Worm (Caenorhabditis elegans) whole organism, late embryonic: Measurements from ENCODE around the gene F22E5.2.
"Not testable (repeated sequence)": the region's sequence is repeated elsewhere in the genome, so short reads cannot be mapped to it uniquely, and the experiment has no call there.

Experiments
- C08G9.2 ChIP-seq: sonication (generic microtip); optimal IDR thresholded peaks from 2 replicates; lab custom pipeline; 2016; ENCODE audit warnings: mild to moderate bottlenecking, missing genetic modification characterization, moderate library complexity, missing compliant biosample characterization
- C38D4.7 ChIP-seq: fragments of 200-800 bp; sonication (Bioruptor generic); optimal IDR thresholded peaks from 2 replicates; lab custom pipeline; 2018; ENCODE audit warnings: mild to moderate bottlenecking, missing genetic modification characterization, moderate library complexity, missing compliant biosample characterization
- K09A11.1 ChIP-seq: sonication (generic microtip); optimal IDR thresholded peaks from 2 replicates; lab custom pipeline; 2017; ENCODE audit warnings: antibody characterized with exemption, mild to moderate bottlenecking, missing genetic modification characterization, missing compliant biosample characterization; ENCODE audit not compliant: insufficient read depth
- T23F11.4 ChIP-seq: fragments of 200-800 bp; sonication (Bioruptor generic); optimal IDR thresholded peaks from 2 replicates; lab custom pipeline; 2018; ENCODE audit warnings: mild to moderate bottlenecking, missing genetic modification characterization, missing compliant biosample characterization
- Y22D7AL.16 ChIP-seq: sonication (generic microtip); optimal IDR thresholded peaks from 2 replicates; lab custom pipeline; 2016; ENCODE audit warnings: missing genetic modification characterization, missing compliant biosample characterization
- ahr-1 ChIP-seq: sonication (generic microtip); optimal IDR thresholded peaks from 2 replicates; lab custom pipeline; 2016; ENCODE audit warnings: missing genetic modification characterization, missing compliant biosample characterization
- ama-1 ChIP-seq: fragments of 150-350 bp; optimal IDR thresholded peaks from 2 replicates; lab custom pipeline; 2014
- ceh-14 ChIP-seq: sonication (generic microtip); optimal IDR thresholded peaks from 2 replicates; lab custom pipeline; 2016; ENCODE audit warnings: missing genotype, missing genetic modification characterization, missing compliant biosample characterization
- ceh-19 ChIP-seq: fragments of 200-800 bp; sonication (Bioruptor generic); optimal IDR thresholded peaks from 2 replicates; lab custom pipeline; 2018; ENCODE audit warnings: mild to moderate bottlenecking, missing genetic modification characterization, missing compliant biosample characterization
- ceh-2 ChIP-seq: sonication (generic microtip); optimal IDR thresholded peaks from 2 replicates; lab custom pipeline; 2016; ENCODE audit warnings: missing genotype, missing genetic modification characterization, missing compliant biosample characterization
- ceh-22 ChIP-seq: sonication (generic microtip); optimal IDR thresholded peaks from 2 replicates; lab custom pipeline; 2017; ENCODE audit warnings: missing biosample characterization, missing genetic modification characterization
- ceh-24 ChIP-seq: sonication (generic microtip); optimal IDR thresholded peaks from 2 replicates; lab custom pipeline; 2016; ENCODE audit warnings: mild to moderate bottlenecking, missing genetic modification characterization, missing compliant biosample characterization
- ceh-31 ChIP-seq: sonication (generic microtip); optimal IDR thresholded peaks from 2 replicates; lab custom pipeline; 2016; ENCODE audit warnings: missing genetic modification characterization, missing compliant biosample characterization
- che-1 ChIP-seq: sonication (generic microtip); optimal IDR thresholded peaks from 2 replicates; lab custom pipeline; 2016; ENCODE audit warnings: mild to moderate bottlenecking, missing genetic modification characterization, missing compliant biosample characterization
- dmd-4 ChIP-seq: sonication (generic microtip); optimal IDR thresholded peaks from 2 replicates; lab custom pipeline; 2016; ENCODE audit warnings: borderline replicate concordance, missing genetic modification characterization, missing compliant biosample characterization
- dve-1 ChIP-seq: sonication (generic microtip); optimal IDR thresholded peaks from 2 replicates; lab custom pipeline; 2017; ENCODE audit warnings: antibody characterized with exemption, mild to moderate bottlenecking, missing genetic modification characterization, missing compliant biosample characterization
- elt-2 ChIP-seq: sonication (generic microtip); optimal IDR thresholded peaks from 2 replicates; lab custom pipeline; 2016; ENCODE audit warnings: missing genetic modification reagents, missing genetic modification characterization, missing compliant biosample characterization
- fax-1 ChIP-seq: sonication (generic microtip); optimal IDR thresholded peaks from 2 replicates; lab custom pipeline; 2016; ENCODE audit warnings: missing genotype, missing genetic modification characterization, missing compliant biosample characterization
- fkh-10 ChIP-seq: fragments of 150-350 bp; optimal IDR thresholded peaks from 2 replicates; lab custom pipeline; 2014; ENCODE audit warnings: missing biosample characterization, missing genetic modification reagents, missing genetic modification characterization
- gmeb-2 ChIP-seq: sonication (generic microtip); optimal IDR thresholded peaks from 2 replicates; lab custom pipeline; 2016; ENCODE audit warnings: missing genetic modification characterization, inconsistent platforms, missing compliant biosample characterization
- hlh-13 ChIP-seq: fragments of 200-800 bp; sonication (Bioruptor generic); optimal IDR thresholded peaks from 2 replicates; lab custom pipeline; 2018; ENCODE audit warnings: mild to moderate bottlenecking, missing genetic modification characterization, missing compliant biosample characterization
- hlh-15 ChIP-seq: sonication (generic microtip); optimal IDR thresholded peaks from 2 replicates; lab custom pipeline; 2016; ENCODE audit warnings: missing genetic modification characterization, missing compliant biosample characterization
- hlh-30 ChIP-seq: sonication (generic microtip); optimal IDR thresholded peaks from 2 replicates; lab custom pipeline; 2017; ENCODE audit warnings: antibody characterized with exemption, missing genetic modification characterization, missing compliant biosample characterization; ENCODE audit not compliant: insufficient read depth
- hlh-6 ChIP-seq: sonication (generic microtip); optimal IDR thresholded peaks from 2 replicates; lab custom pipeline; 2016; ENCODE audit warnings: missing genotype, missing genetic modification characterization, missing compliant biosample characterization
- lim-6 ChIP-seq: sonication (generic microtip); optimal IDR thresholded peaks from 2 replicates; lab custom pipeline; 2016; ENCODE audit warnings: missing genetic modification characterization, missing compliant biosample characterization
- mec-3 ChIP-seq: sonication (generic microtip); optimal IDR thresholded peaks from 2 replicates; lab custom pipeline; 2016; ENCODE audit warnings: borderline replicate concordance, missing genetic modification characterization, missing compliant biosample characterization
- nhr-11 ChIP-seq: fragments of 150-350 bp; optimal IDR thresholded peaks from 2 replicates; lab custom pipeline; 2014; ENCODE audit warnings: missing biosample characterization, missing genetic modification characterization
- nhr-232 ChIP-seq: sonication (generic microtip); optimal IDR thresholded peaks from 2 replicates; lab custom pipeline; 2016; ENCODE audit warnings: missing genetic modification characterization, missing compliant biosample characterization
- npax-4 ChIP-seq: sonication (generic microtip); optimal IDR thresholded peaks from 2 replicates; lab custom pipeline; 2016; ENCODE audit warnings: missing genetic modification characterization, missing compliant biosample characterization
- odd-2 ChIP-seq: sonication (generic microtip); optimal IDR thresholded peaks from 2 replicates; lab custom pipeline; 2017; ENCODE audit warnings: antibody characterized with exemption, mild to moderate bottlenecking, missing genetic modification characterization, missing compliant biosample characterization
- pat-9 ChIP-seq: fragments of 200-800 bp; sonication (Bioruptor generic); optimal IDR thresholded peaks from 2 replicates; lab custom pipeline; 2018; ENCODE audit warnings: mild to moderate bottlenecking, missing genetic modification characterization, moderate library complexity, missing compliant biosample characterization
- pax-1 ChIP-seq: fragments of 150-350 bp; optimal IDR thresholded peaks from 2 replicates; lab custom pipeline; 2014; ENCODE audit warnings: missing biosample characterization, missing genetic modification characterization
- pros-1 ChIP-seq: fragments of 150-350 bp; optimal IDR thresholded peaks from 2 replicates; lab custom pipeline; 2014; ENCODE audit warnings: missing biosample characterization, missing genetic modification reagents, missing genetic modification characterization
- ref-2 ChIP-seq: sonication (generic microtip); optimal IDR thresholded peaks from 2 replicates; lab custom pipeline; 2016; ENCODE audit warnings: missing genetic modification characterization, missing compliant biosample characterization
- rnt-1 ChIP-seq: sonication (generic microtip); optimal IDR thresholded peaks from 2 replicates; lab custom pipeline; 2016; ENCODE audit warnings: missing genetic modification characterization, missing compliant biosample characterization
- sdc-2 ChIP-seq: sonication (generic microtip); optimal IDR thresholded peaks from 2 replicates; lab custom pipeline; 2016; ENCODE audit warnings: missing genotype, missing genetic modification characterization, missing compliant biosample characterization
- sox-2 ChIP-seq: fragments of 200-800 bp; sonication (Bioruptor generic); IDR thresholded peaks from 2 replicates; pipeline ENCODE4 v1.3.6; 2022; ENCODE audit warnings: missing genetic modification reagents, missing genetic modification characterization, missing compliant biosample characterization
- tbx-7 ChIP-seq: sonication (generic microtip); optimal IDR thresholded peaks from 2 replicates; lab custom pipeline; 2016; ENCODE audit warnings: missing genotype, missing genetic modification characterization, missing compliant biosample characterization
- ttx-3 ChIP-seq: sonication (generic microtip); optimal IDR thresholded peaks from 2 replicates; lab custom pipeline; 2016; ENCODE audit warnings: missing genetic modification reagents, missing genetic modification characterization, missing compliant biosample characterization
- unc-55 ChIP-seq: sonication (generic microtip); optimal IDR thresholded peaks from 2 replicates; lab custom pipeline; 2017; ENCODE audit warnings: missing biosample characterization, missing genetic modification reagents, missing genetic modification characterization
- zip-5 ChIP-seq: sonication (generic microtip); optimal IDR thresholded peaks from 2 replicates; lab custom pipeline; 2016; ENCODE audit warnings: missing genetic modification characterization, missing compliant biosample characterization

The F22E5.2 gene

ce11 chrII:2665081-2665480 is at the start of gene F22E5.2:
Gene F22E5.2, plus strand, starts transcription at chrII:2665381.
- TF ChIP-seq ceh-2; gmeb-2 (tag; lab: Kevin White, UChicago); sdc-2: not testable (repeated sequence)

- not testable (repeated sequence) for TF ChIP-seq nhr-232; ttx-3 (tag; lab: Kevin White, UChicago); hlh-13 (GFP tag; lab: Kevin White, UChicago)
Observed at ce11 chrII:2616634-2617033, 48.5 kb upstream of the F22E5.2 start, which contains the start of gene msrp-5. Gene msrp-5, plus strand, starts transcription at chrII:2616934.

ce11 chrII:2619148-2619547 is 46.0 kb upstream of the F22E5.2 start, which contains the start of gene msrp-6:
Gene msrp-6, plus strand, starts transcription at chrII:2619448.
- TF ChIP-seq C08G9.2, hlh-30, elt-2 (tag; lab: Kevin White, UChicago): not testable (repeated sequence)

- TF ChIP-seq lim-6 (tag; lab: Kevin White, UChicago) (no peak), pros-1 (tag; lab: Kevin White, UChicago) (no peak), ceh-19 (no peak), fax-1 (tag; lab: Kevin White, UChicago) (no peak), unc-55 (no peak), odd-2 (tag; lab: Kevin White, UChicago) (no peak), ceh-31 (tag; lab: Kevin White, UChicago) (no peak), ceh-22 (tag; lab: Kevin White, UChicago) (no peak), dve-1 (tag; lab: Kevin White, UChicago) (no peak), npax-4 (tag; lab: Kevin White, UChicago) (no peak), Y22D7AL.16 (tag; lab: Kevin White, UChicago) (no peak), nhr-232 (no peak), ama-1 (lab: Kevin White, UChicago) (no peak), sdc-2 (no peak), ref-2 (tag; lab: Kevin White, UChicago) (no peak), fkh-10 (GFP tag; lab: Kevin White, UChicago) (no peak), tbx-7 (tag; lab: Kevin White, UChicago) (no peak), K09A11.1 (tag; lab: Kevin White, UChicago) (no peak), zip-5 (tag; lab: Kevin White, UChicago) (no peak), dmd-4 (tag; lab: Kevin White, UChicago) (no peak)
- TF ChIP-seq, all 69 proteins: peak for 0
Observed at ce11 chrII:2622480-2622879, 42.7 kb upstream of the F22E5.2 start, which contains the start of gene D2062.5. Gene D2062.5, plus strand, starts transcription at chrII:2622780.

ce11 chrII:2622936-2623452 is 42.2 kb upstream of the F22E5.2 start, which contains the start of gene D2062.4:
Gene D2062.4, plus strand, starts transcription at chrII:2623402.
- not testable (repeated sequence) for TF ChIP-seq nhr-11; pat-9 (tag; lab: Kevin White, UChicago); C38D4.7 (GFP tag; lab: Kevin White, UChicago)

ce11 chrII:2624792-2625191 is 40.4 kb upstream of the F22E5.2 start, which contains the start of gene lgc-28:
Gene lgc-28, plus strand, starts transcription at chrII:2625092.
- TF ChIP-seq elt-2 (tag; lab: Kevin White, UChicago) (no peak), hlh-15 (no peak), T23F11.4 (GFP tag; lab: Kevin White, UChicago) (no peak), fkh-10 (GFP tag; lab: Kevin White, UChicago) (no peak), ceh-24 (no peak), che-1 (tag; lab: Kevin White, UChicago) (no peak), ceh-2 (no peak), hlh-6 (tag; lab: Kevin White, UChicago) (no peak), ceh-14 (tag; lab: Kevin White, UChicago) (no peak), sox-2 (no peak), pax-1 (tag; lab: Kevin White, UChicago) (no peak), unc-55 (no peak), Y22D7AL.16 (tag; lab: Kevin White, UChicago) (no peak), gmeb-2 (tag; lab: Kevin White, UChicago) (no peak), rnt-1 (no peak), fax-1 (tag; lab: Kevin White, UChicago) (no peak), ahr-1 (tag; lab: Kevin White, UChicago) (no peak), zip-5 (tag; lab: Kevin White, UChicago) (no peak), mec-3 (tag; lab: Kevin White, UChicago) (no peak)
- TF ChIP-seq, all 69 proteins: peak for 0
